Fruit fly (Drosophila melanogaster) whole organism, adult: ENCODE measurements around the gene CG34175.

Source experiments
- CG12768 ChIP-seq: fragments of 200-800 bp; sonication (Bioruptor generic); optimal IDR thresholded peaks from 2 replicates; lab custom pipeline; 2017; ENCODE audit warnings: missing biosample characterization, missing genetic modification characterization, mild to moderate bottlenecking, moderate library complexity, missing genetic modification reagents
- CG1620 ChIP-seq: fragments of 200-800 bp; sonication (Bioruptor generic); optimal IDR thresholded peaks from 2 replicates; lab custom pipeline; 2016; ENCODE audit warnings: missing biosample characterization, missing genetic modification characterization
- CG5204 ChIP-seq: fragments of 200-800 bp; sonication (Bioruptor generic); optimal IDR thresholded peaks from 2 replicates; lab custom pipeline; 2016; ENCODE audit warnings: missing biosample characterization, missing genetic modification characterization
- CG7045 ChIP-seq: fragments of 200-800 bp; sonication (Bioruptor generic); optimal IDR thresholded peaks from 2 replicates; lab custom pipeline; 2017; ENCODE audit warnings: missing biosample characterization, mild to moderate bottlenecking, missing genetic modification characterization
- Crg-1 ChIP-seq: fragments of 200-800 bp; sonication (Bioruptor generic); optimal IDR thresholded peaks from 2 replicates; lab custom pipeline; 2016; ENCODE audit warnings: missing biosample characterization, missing genetic modification characterization
- ovo ChIP-seq: fragments of 200-800 bp; sonication (Bioruptor generic); optimal IDR thresholded peaks from 2 replicates; lab custom pipeline; 2016; ENCODE audit warnings: missing biosample characterization, missing genetic modification characterization
- pad ChIP-seq: fragments of 200-800 bp; sonication (Bioruptor generic); optimal IDR thresholded peaks from 3 replicates; lab custom pipeline; 2017; ENCODE audit warnings: missing biosample characterization, missing genetic modification characterization, mild to moderate bottlenecking, moderate library complexity, missing genetic modification reagents
- tj ChIP-seq: fragments of 200-800 bp; sonication (Bioruptor generic); optimal IDR thresholded peaks from 3 replicates; lab custom pipeline; 2017; ENCODE audit warnings: missing biosample characterization, mild to moderate bottlenecking, missing genetic modification characterization, moderate library complexity

- TF ChIP-seq CG7045 (GFP tag; lab: Kevin White, UChicago), result no peak
- TF ChIP-seq CG12768 (GFP tag; lab: Kevin White, UChicago), result no peak
- TF ChIP-seq pad (GFP tag; lab: Kevin White, UChicago), result no peak
- TF ChIP-seq CG1620, result no peak
- no peak for TF ChIP-seq Crg-1 (GFP tag; lab: Kevin White, UChicago)
- TF ChIP-seq tj (GFP tag; lab: Kevin White, UChicago), result no peak
- TF ChIP-seq ovo (GFP tag; lab: Kevin White, UChicago), result no peak
- TF ChIP-seq CG5204 (GFP tag; lab: Kevin White, UChicago), result no peak
Measured at dm6 chr2L:3441673-3442072, 43.9 kb downstream of the CG34175 start.
